Fruit fly (Drosophila melanogaster) whole organism, pupa: ENCODE data around the gene VhaSFD.

Source experiments
- CG10348 ChIP-seq: fragments of 200-800 bp; sonication (Bioruptor generic); IDR thresholded peaks from 2 replicates; pipeline ENCODE4 v1.3.6; 2022; ENCODE audit warnings: missing biosample characterization, missing genetic modification characterization
- CG12605 ChIP-seq: fragments of 200-800 bp; sonication (Bioruptor generic); IDR thresholded peaks from 2 replicates; pipeline ENCODE4 v1.3.6; 2022; ENCODE audit warnings: missing biosample characterization, missing genetic modification characterization
- CG13204 ChIP-seq: fragments of 200-800 bp; sonication (Bioruptor generic); optimal IDR thresholded peaks from 2 replicates; lab custom pipeline; 2018; ENCODE audit warnings: missing biosample characterization, mild to moderate bottlenecking, missing genetic modification characterization, moderate library complexity
- CG14655 ChIP-seq: fragments of 200-800 bp; sonication (Bioruptor generic); optimal IDR thresholded peaks from 3 replicates; lab custom pipeline; 2017; ENCODE audit warnings: mild to moderate bottlenecking, missing biosample characterization, missing genetic modification reagents, missing genetic modification characterization
- CG15710 ChIP-seq: fragments of 200-800 bp; sonication (Bioruptor generic); optimal IDR thresholded peaks from 2 replicates; lab custom pipeline; 2018; ENCODE audit warnings: missing biosample characterization, mild to moderate bottlenecking, missing genetic modification characterization, moderate library complexity
- CG17806 ChIP-seq: fragments of 200-800 bp; sonication (Bioruptor generic); optimal IDR thresholded peaks from 2 replicates; lab custom pipeline; 2018; ENCODE audit warnings: missing biosample characterization, mild to moderate bottlenecking, missing genetic modification characterization, moderate library complexity
- CG32121 ChIP-seq: fragments of 200-800 bp; sonication (Bioruptor generic); IDR thresholded peaks from 2 replicates; pipeline ENCODE4 v1.3.6; 2022; ENCODE audit warnings: missing biosample characterization, missing genetic modification characterization
- CG34367 ChIP-seq: fragments of 200-800 bp; sonication (Bioruptor generic); optimal IDR thresholded peaks from 2 replicates; lab custom pipeline; 2018; ENCODE audit warnings: missing biosample characterization, mild to moderate bottlenecking, missing genetic modification characterization
- CG4496 ChIP-seq: fragments of 200-800 bp; sonication (Bioruptor generic); IDR thresholded peaks from 3 replicates; pipeline ENCODE4 v1.3.6; 2022; ENCODE audit warnings: missing biosample characterization, missing genetic modification characterization
- CG8159 ChIP-seq: fragments of 200-800 bp; sonication (Bioruptor generic); optimal IDR thresholded peaks from 3 replicates; lab custom pipeline; 2018; ENCODE audit warnings: missing biosample characterization, mild to moderate bottlenecking, missing genetic modification characterization, moderate library complexity
- CG8301 ChIP-seq: fragments of 200-800 bp; sonication (Bioruptor generic); optimal IDR thresholded peaks from 2 replicates; lab custom pipeline; 2018; ENCODE audit warnings: missing biosample characterization, mild to moderate bottlenecking, missing genetic modification characterization
- CG9948 ChIP-seq: fragments of 200-800 bp; sonication (Bioruptor generic); optimal IDR thresholded peaks from 2 replicates; lab custom pipeline; 2018; ENCODE audit warnings: missing biosample characterization, mild to moderate bottlenecking, missing genetic modification characterization, moderate library complexity
- D1 ChIP-seq: fragments of 200-800 bp; sonication (Bioruptor generic); optimal IDR thresholded peaks from 2 replicates; lab custom pipeline; 2018; ENCODE audit warnings: missing biosample characterization, mild to moderate bottlenecking, missing genetic modification characterization, moderate library complexity
- EcR ChIP-seq: fragments of 200-800 bp; sonication (Bioruptor generic); optimal IDR thresholded peaks from 3 replicates; lab custom pipeline; 2019; ENCODE audit warnings: missing biosample characterization, missing genetic modification characterization, mild to moderate bottlenecking, moderate library complexity, missing genetic modification reagents
- Ets98B ChIP-seq: fragments of 200-800 bp; sonication (Bioruptor generic); IDR thresholded peaks from 2 replicates; pipeline ENCODE4 v1.3.6; 2022; ENCODE audit warnings: missing biosample characterization, missing genetic modification characterization
- Pif1A ChIP-seq: fragments of 200-800 bp; sonication (Bioruptor generic); optimal IDR thresholded peaks from 3 replicates; lab custom pipeline; 2016; ENCODE audit warnings: missing biosample characterization, missing genetic modification characterization
- Pif1B ChIP-seq: fragments of 200-800 bp; sonication (Bioruptor generic); optimal IDR thresholded peaks from 3 replicates; lab custom pipeline; 2016; ENCODE audit warnings: missing biosample characterization, missing genetic modification characterization
- Snoo ChIP-seq: fragments of 200-800 bp; sonication (Bioruptor generic); optimal IDR thresholded peaks from 3 replicates; lab custom pipeline; 2017; ENCODE audit warnings: missing biosample characterization, mild to moderate bottlenecking, missing genetic modification characterization, inconsistent platforms
- fd96Ca ChIP-seq: fragments of 200-800 bp; sonication (Bioruptor generic); IDR thresholded peaks from 3 replicates; pipeline ENCODE4 v1.3.6; 2022; ENCODE audit warnings: missing biosample characterization, missing genetic modification characterization
- gl ChIP-seq: fragments of 200-800 bp; sonication (Bioruptor generic); optimal IDR thresholded peaks from 2 replicates; lab custom pipeline; 2018; ENCODE audit warnings: missing biosample characterization, mild to moderate bottlenecking, missing genetic modification characterization
- rn ChIP-seq: fragments of 200-800 bp; sonication (Bioruptor generic); IDR thresholded peaks from 2 replicates; pipeline ENCODE4 v1.3.6; 2022; ENCODE audit warnings: missing biosample characterization, missing genetic modification characterization

VhaSFD gene

DNA sequence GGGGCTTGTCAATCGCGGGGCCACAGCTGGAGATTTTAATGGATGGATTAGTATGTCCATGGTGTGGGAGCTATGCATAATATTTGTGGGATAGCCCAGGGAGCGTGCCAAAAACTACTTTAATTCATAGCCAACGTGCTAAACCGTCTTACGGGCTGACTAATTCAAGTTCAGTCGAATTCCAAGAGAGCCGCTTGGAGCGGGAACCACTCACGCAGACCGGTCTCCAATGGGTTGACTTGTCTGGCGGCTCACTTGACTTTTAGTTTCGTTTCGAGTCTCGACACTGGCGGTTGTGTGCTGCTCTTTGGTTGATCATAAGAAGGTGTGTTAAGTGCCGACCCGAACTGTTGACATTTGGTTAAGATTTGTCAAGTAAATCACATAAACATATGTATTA lies 26.4 kb upstream of the VhaSFD start, which contains the start of gene yellow-b:
TSS of gene yellow-b (plus strand) at position 263 of the 400 bp plus-strand sequence.
- TF ChIP-seq gl (tag; lab: Kevin White, UChicago): no peak
- TF ChIP-seq CG15710: no peak
- TF ChIP-seq Snoo (tag; lab: Kevin White, UChicago): no peak
- no peak for TF ChIP-seq fd96Ca
- TF ChIP-seq Pif1B: no peak
- TF ChIP-seq CG8301 (tag; lab: Kevin White, UChicago): no peak
- TF ChIP-seq EcR: no peak
- no peak for TF ChIP-seq CG4496 (GFP tag; lab: Robert Waterston, UW)

DNA sequence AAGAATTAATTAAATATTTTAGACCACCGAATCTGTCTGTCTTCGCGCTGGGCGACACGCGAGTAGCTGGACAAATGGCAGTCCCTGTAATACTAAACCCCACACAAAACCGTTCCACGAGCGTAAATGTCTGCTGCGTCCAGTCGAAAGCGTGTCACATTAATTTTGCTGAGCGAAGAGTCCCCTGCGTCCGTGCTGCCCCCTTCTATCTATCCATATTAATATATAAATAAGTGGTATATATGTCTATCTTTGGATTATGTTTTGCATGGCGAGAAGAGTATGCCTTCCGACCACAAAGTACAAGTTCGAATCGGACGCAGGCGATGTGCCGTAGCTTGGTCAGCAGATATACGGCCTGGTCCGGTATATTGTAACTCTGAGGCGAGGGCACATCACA lies 24.7 kb upstream of the VhaSFD start:
- TF ChIP-seq D1 (tag; lab: Kevin White, UChicago) (no peak), CG32121 (GFP tag; lab: Robert Waterston, UW) (no peak), CG8301 (tag; lab: Kevin White, UChicago) (no peak), CG13204 (GFP tag; lab: Kevin White, UChicago) (no peak), CG9948 (tag; lab: Kevin White, UChicago) (no peak), CG17806 (tag; lab: Kevin White, UChicago) (no peak), CG10348 (GFP tag; lab: Robert Waterston, UW) (no peak), Pif1B (no peak), gl (tag; lab: Kevin White, UChicago) (no peak), EcR (no peak), CG15710 (no peak)

DNA sequence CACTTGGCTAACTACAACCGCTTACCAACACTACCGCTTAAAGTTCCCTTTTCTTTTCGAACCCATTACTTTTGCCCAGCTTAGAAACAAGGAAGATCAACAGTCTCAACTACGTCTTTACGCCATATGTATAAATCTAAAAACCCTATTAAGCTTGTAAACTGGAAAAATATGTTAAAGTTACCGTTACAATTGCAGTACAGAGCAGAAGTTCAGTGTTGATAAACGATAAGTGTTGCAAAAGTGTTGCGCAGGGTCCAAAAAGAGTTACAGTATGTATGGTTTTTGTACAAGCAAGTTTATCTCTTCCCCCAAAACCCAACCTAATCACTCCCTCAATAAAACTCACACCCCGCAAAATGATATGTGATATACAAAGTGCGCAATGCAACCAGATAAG lies 19.5 kb upstream of the VhaSFD start:
- no peak for TF ChIP-seq CG15710
- TF ChIP-seq, all 21 proteins: peak for 0

DNA sequence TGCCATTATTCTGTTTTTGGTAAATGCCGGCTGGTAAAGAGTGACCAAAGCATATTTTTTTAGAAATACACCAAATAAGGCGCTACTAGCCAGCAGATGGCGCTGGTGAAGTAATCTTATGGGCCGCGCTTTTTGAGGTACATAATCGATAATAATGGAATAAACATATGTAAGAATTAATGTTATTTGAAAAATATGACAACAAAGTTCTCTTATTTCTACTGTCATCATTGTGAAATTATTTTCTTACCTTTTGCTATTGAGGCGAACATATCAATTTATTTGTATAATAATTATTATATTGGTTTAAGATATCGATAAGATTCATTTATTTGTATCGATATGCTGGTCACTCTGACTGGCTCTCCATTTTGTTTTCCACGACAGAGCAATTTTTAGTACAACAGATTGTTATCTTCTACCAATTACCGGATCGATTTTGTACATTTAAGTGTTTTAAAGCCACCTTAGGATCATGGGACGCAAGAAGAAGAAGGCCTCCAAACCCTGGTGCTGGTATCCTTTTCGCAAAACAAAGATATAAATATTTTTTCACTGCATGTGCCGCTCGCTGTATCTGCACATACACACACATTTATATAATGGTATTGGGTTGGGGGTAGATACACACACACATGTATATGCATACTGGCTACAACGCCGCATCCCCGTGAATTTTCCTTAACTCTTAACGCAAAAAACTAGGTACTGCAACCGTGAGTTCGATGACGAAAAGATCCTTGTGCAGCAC lies 15.6 kb upstream of the VhaSFD start, which contains the start of the genes LSm7 and BuGZ:
TSS of gene LSm7 (minus strand) at position 46 of the 751 bp plus-strand sequence.
TSS of gene BuGZ (plus strand) at position 351 of the 751 bp plus-strand sequence.
- no peak for TF ChIP-seq Pif1A
- TF ChIP-seq Ets98B (GFP tag; lab: Robert Waterston, UW): no peak
- TF ChIP-seq CG12605 (GFP tag; lab: Robert Waterston, UW): no peak
- TF ChIP-seq CG14655 (GFP tag; lab: Kevin White, UChicago): no peak
- TF ChIP-seq CG32121 (GFP tag; lab: Robert Waterston, UW): no peak
- no peak for TF ChIP-seq CG8301 (tag; lab: Kevin White, UChicago)
- no peak for TF ChIP-seq CG13204 (GFP tag; lab: Kevin White, UChicago)
- no peak for TF ChIP-seq Pif1B
- TF ChIP-seq CG9948 (tag; lab: Kevin White, UChicago): no peak
- no peak for TF ChIP-seq CG15710
- no peak for TF ChIP-seq CG8159 (tag; lab: Kevin White, UChicago)
- TF ChIP-seq Snoo (tag; lab: Kevin White, UChicago): no peak
- no peak for TF ChIP-seq CG34367 (tag; lab: Kevin White, UChicago)

DNA sequence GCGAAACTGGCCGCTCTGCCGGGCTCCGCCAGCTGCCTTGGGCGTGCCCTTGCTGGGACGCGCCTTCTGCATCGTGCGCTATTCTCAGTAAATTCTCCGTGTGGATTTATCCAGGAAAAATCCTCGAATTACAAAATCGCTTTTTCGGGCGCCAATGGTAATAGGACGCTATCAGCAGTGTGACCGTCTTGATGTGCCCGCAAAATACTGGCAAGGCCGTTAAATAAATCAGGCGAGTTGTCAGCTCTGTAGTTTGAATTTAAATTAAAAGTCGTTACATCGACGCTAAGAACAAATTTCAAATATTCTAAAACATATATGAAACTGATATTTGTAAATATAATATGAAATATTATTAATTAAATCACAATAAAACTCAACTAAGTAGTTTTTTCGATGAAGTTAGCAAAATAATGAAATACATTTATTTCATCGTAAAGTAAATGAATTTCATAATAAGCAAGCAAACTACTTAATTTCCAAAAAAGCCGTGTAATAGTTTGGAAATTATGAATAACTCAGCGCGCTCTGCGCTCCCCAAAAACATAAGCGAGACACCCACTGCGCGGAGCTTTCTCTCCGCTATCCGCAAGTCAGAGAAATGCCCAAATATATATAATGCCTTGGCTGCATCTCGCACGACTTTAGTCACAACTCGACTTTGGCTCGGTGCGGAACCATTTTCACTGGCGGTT lies 10.7 kb upstream of the VhaSFD start, which contains the start of the genes glu and ChLD3:
TSS of gene glu (minus strand) at position 183 of the 695 bp plus-strand sequence.
TSS of gene ChLD3 (plus strand) at position 645 of the 695 bp plus-strand sequence.
- no peak for TF ChIP-seq CG10348 (GFP tag; lab: Robert Waterston, UW)
- no peak for TF ChIP-seq CG17806 (tag; lab: Kevin White, UChicago)
- TF ChIP-seq CG13204 (GFP tag; lab: Kevin White, UChicago): no peak
- no peak for TF ChIP-seq fd96Ca
- no peak for TF ChIP-seq CG8301 (tag; lab: Kevin White, UChicago)
- no peak for TF ChIP-seq CG4496 (GFP tag; lab: Robert Waterston, UW)
- no peak for TF ChIP-seq CG34367 (tag; lab: Kevin White, UChicago)
- TF ChIP-seq EcR: no peak
- TF ChIP-seq Pif1B: no peak
- no peak for TF ChIP-seq D1 (tag; lab: Kevin White, UChicago)
- TF ChIP-seq CG15710: no peak
- no peak for TF ChIP-seq Pif1A

DNA sequence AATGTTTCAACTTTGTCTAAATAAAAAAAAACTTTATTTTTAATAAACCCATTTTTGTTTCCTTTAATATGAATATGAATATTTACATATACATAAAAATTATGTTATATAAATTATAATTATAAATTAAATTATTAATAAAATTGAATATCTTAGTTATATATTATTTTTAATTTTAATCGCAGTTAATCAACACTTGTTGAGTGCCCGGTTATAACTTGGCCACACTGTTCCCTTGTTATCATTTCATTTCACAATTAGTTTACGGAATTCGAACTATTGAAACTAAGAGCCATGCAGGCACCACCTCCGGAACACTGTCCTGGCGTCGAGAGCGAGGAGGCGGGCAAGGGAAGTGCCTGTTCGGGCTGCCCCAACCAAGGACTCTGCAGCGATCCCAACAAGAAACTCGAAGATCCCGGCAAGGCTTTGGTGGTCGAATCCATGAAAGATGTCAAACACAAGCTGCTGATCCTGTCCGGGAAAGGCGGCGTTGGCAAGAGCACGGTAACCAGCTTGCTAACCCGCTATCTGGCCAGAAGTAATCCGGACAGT lies 4.8 kb upstream of the VhaSFD start, which contains the start of gene Nubp1:
TSS of gene Nubp1 (plus strand) at position 213 of the 555 bp plus-strand sequence.
- TF ChIP-seq CG4496 (GFP tag; lab: Robert Waterston, UW) (no peak), rn (GFP tag; lab: Robert Waterston, UW) (no peak), Pif1A (no peak), fd96Ca (no peak), gl (tag; lab: Kevin White, UChicago) (no peak), CG13204 (GFP tag; lab: Kevin White, UChicago) (no peak), CG12605 (GFP tag; lab: Robert Waterston, UW) (no peak), CG8159 (tag; lab: Kevin White, UChicago) (no peak), CG34367 (tag; lab: Kevin White, UChicago) (no peak), CG8301 (tag; lab: Kevin White, UChicago) (no peak), Ets98B (GFP tag; lab: Robert Waterston, UW) (no peak)
